Fruit fly (Drosophila melanogaster): ENCODE measurements around the gene Ssl1.

Gene Ssl1

dm6 chr3L:22871845-22872361 lies 7.0 kb upstream of the Ssl1 start, which contains the start of the genes CG11109 and Arf1 (continued):
- no peak for TF ChIP-seq CG11456 (GFP tag; IDR thresholded peaks at IDR 0.05)
- no peak for TF ChIP-seq CG12104 (GFP tag; optimal IDR thresholded peaks at IDR 0.05)
- no peak for TF ChIP-seq CG9727 (GFP tag; optimal IDR thresholded peaks at IDR 0.05)
- TF ChIP-seq Nf-YC (tag; optimal IDR thresholded peaks at IDR 0.05): peak; percentile 36
- peak; percentile 45 for TF ChIP-seq CG3847 (GFP tag; IDR thresholded peaks at IDR 0.05)
- TF ChIP-seq vvl (GFP tag; IDR thresholded peaks at IDR 0.05): 0 out of 2 replicates have a peak, but pooled peaks have one; percentile 10
- no peak for TF ChIP-seq CG18011 (GFP tag; optimal IDR thresholded peaks at IDR 0.05)
- TF ChIP-seq cwo (GFP tag; optimal IDR thresholded peaks at IDR 0.05): no peak
- TF ChIP-seq CG17829 (tag; optimal IDR thresholded peaks at IDR 0.05): peak; percentile 29
- no peak for TF ChIP-seq CG11723 (GFP tag; optimal IDR thresholded peaks at IDR 0.05)
- peak; percentile 75 for TF ChIP-seq CG1603 (tag; optimal IDR thresholded peaks at IDR 0.05)
- peak; percentile 70 for TF ChIP-seq CG34224 (GFP tag; IDR thresholded peaks at IDR 0.05; ENCODE audit: partially characterized antibody)
- no peak for TF ChIP-seq slp2 (GFP tag; optimal IDR thresholded peaks at IDR 0.05)
- TF ChIP-seq Drgx (GFP tag; IDR thresholded peaks at IDR 0.05): no peak
- peak; percentile 7; the same call in 1 of the 3 replicates for TF ChIP-seq hb (GFP tag; IDR thresholded peaks at IDR 0.05; ENCODE audit: partially characterized antibody)
- peak; percentile 59 for TF ChIP-seq vnd (GFP tag; IDR thresholded peaks at IDR 0.05; ENCODE audit: partially characterized antibody)
- TF ChIP-seq CG16779 (GFP tag; IDR thresholded peaks at IDR 0.05): no peak
- TF ChIP-seq CG15514 (GFP tag; optimal IDR thresholded peaks at IDR 0.05): peak; percentile 90
- no peak for TF ChIP-seq CG4424 (GFP tag; optimal IDR thresholded peaks at IDR 0.05)
- peak in 1 of 2 experiments; percentile 7 for TF ChIP-seq Pdp1 (GFP tag; optimal IDR thresholded peaks at IDR 0.05)
- TF ChIP-seq Kr (GFP tag; optimal IDR thresholded peaks at IDR 0.05): no peak
- TF ChIP-seq Meics (GFP tag; optimal IDR thresholded peaks at IDR 0.05): no peak
- no peak for TF ChIP-seq Atf3 (GFP tag; optimal IDR thresholded peaks at IDR 0.05)
- peak; percentile 67 for TF ChIP-seq crol (GFP tag; IDR thresholded peaks at IDR 0.05)
- no peak for TF ChIP-seq CG10543 (GFP tag; optimal IDR thresholded peaks at IDR 0.05)
- peak; percentile 68 for TF ChIP-seq HmgZ (tag; optimal IDR thresholded peaks at IDR 0.05)
- TF ChIP-seq Blimp-1 (GFP tag; optimal IDR thresholded peaks at IDR 0.05): no peak
- TF ChIP-seq MESR4 (GFP tag; optimal IDR thresholded peaks at IDR 0.05): peak; percentile 70
- TF ChIP-seq unpg (GFP tag; optimal IDR thresholded peaks at IDR 0.05): no peak
- TF ChIP-seq CG7928 (GFP tag; optimal IDR thresholded peaks at IDR 0.05): no peak
- peak; percentile 64 for TF ChIP-seq CG14710 (tag; optimal IDR thresholded peaks at IDR 0.05)
- TF ChIP-seq D19B (GFP tag; optimal IDR thresholded peaks at IDR 0.05): no peak
- TF ChIP-seq CG2712 (tag; optimal IDR thresholded peaks at IDR 0.05): peak; percentile 13
- TF ChIP-seq dimm (GFP tag; IDR thresholded peaks at IDR 0.05): no peak
- TF ChIP-seq Hr51 (GFP tag; optimal IDR thresholded peaks at IDR 0.05): no peak
- TF ChIP-seq CG1647 (GFP tag; optimal IDR thresholded peaks at IDR 0.05): no peak
- peak; percentile 56; the same call in 1 of the 2 replicates for TF ChIP-seq nerfin-2 (GFP tag; IDR thresholded peaks at IDR 0.05; ENCODE audit: partially characterized antibody)
- no peak for TF ChIP-seq hkb (optimal IDR thresholded peaks at IDR 0.05)
- no peak for TF ChIP-seq hkb (GFP tag; IDR thresholded peaks at IDR 0.05)
- peak; percentile 76 for TF ChIP-seq CG2116 (GFP tag; optimal IDR thresholded peaks at IDR 0.05)
- no peak for TF ChIP-seq Hand (GFP tag; optimal IDR thresholded peaks at IDR 0.05)
- TF ChIP-seq CG31441 (GFP tag; IDR thresholded peaks at IDR 0.05): 0 out of 2 replicates have a peak, but pooled peaks have one; percentile 7
- TF ChIP-seq Med (GFP tag): peak; percentile 81
- peak; percentile 82 for TF ChIP-seq bbx (GFP tag; IDR thresholded peaks at IDR 0.05; ENCODE audit: partially characterized antibody)
- peak; percentile 44 for TF ChIP-seq her (GFP tag; optimal IDR thresholded peaks at IDR 0.05)
- no peak for TF ChIP-seq Ravus (GFP tag; IDR thresholded peaks at IDR 0.05)
- peak; percentile 0 for TF ChIP-seq zen (tag; optimal IDR thresholded peaks at IDR 0.05)
- TF ChIP-seq hbn (GFP tag; IDR thresholded peaks at IDR 0.05; ENCODE audit: partially characterized antibody): peak; percentile 59
- no peak for TF ChIP-seq CG12391 (tag; optimal IDR thresholded peaks at IDR 0.05)
